Worm (Caenorhabditis elegans) whole organism, L1 larva: ENCODE measurements around the gene let-19.

Experiments
- C04F5.9 ChIP-seq: sonication (generic microtip); optimal IDR thresholded peaks from 2 replicates; lab custom pipeline; 2016; ENCODE audit warnings: missing genetic modification characterization, missing compliant biosample characterization
- C34B4.2 ChIP-seq: sonication (generic microtip); optimal IDR thresholded peaks from 2 replicates; lab custom pipeline; 2017; ENCODE audit warnings: mild to moderate bottlenecking, missing genetic modification characterization, missing compliant biosample characterization
- F16B12.6 ChIP-seq: fragments of 150-350 bp; optimal IDR thresholded peaks from 2 replicates; lab custom pipeline; 2014; ENCODE audit warnings: missing biosample characterization, missing genetic modification characterization
- aha-1 ChIP-seq: fragments of 150-350 bp; optimal IDR thresholded peaks from 2 replicates; lab custom pipeline; 2014; ENCODE audit warnings: missing biosample characterization, missing genetic modification characterization
- ceh-63 ChIP-seq: fragments of 200-800 bp; sonication (Bioruptor generic); optimal IDR thresholded peaks from 2 replicates; lab custom pipeline; 2018; ENCODE audit warnings: mild to moderate bottlenecking, missing genetic modification characterization, missing compliant biosample characterization
- ceh-82 ChIP-seq, 3 experiments: fragments of 150-350 bp in 1 of 3; sonication (generic microtip) in 2 of 3; optimal IDR thresholded peaks; 2 replicates each; lab custom pipeline; 2014 to 2017; ENCODE audit warnings: missing biosample characterization in 3 of 3, missing genetic modification characterization in 3 of 3
- ceh-90 ChIP-seq: sonication (generic microtip); optimal IDR thresholded peaks from 2 replicates; lab custom pipeline; 2016; ENCODE audit warnings: missing genetic modification characterization, missing compliant biosample characterization
- ces-1 ChIP-seq: fragments of 150-350 bp; optimal IDR thresholded peaks from 2 replicates; lab custom pipeline; 2014; ENCODE audit warnings: missing biosample characterization, missing genetic modification reagents, missing genetic modification characterization
- dpl-1 ChIP-seq, 3 experiments: fragments of 150-350 bp in 2 of 3; sonication (generic microtip) in 1 of 3; optimal IDR thresholded peaks; 2 replicates each; lab custom pipeline; 2014 to 2017; ENCODE audit warnings: missing biosample characterization in 3 of 3, missing genetic modification characterization in 3 of 3, missing genetic modification reagents in 3 of 3
- dsc-1 ChIP-seq: sonication (generic microtip); optimal IDR thresholded peaks from 2 replicates; lab custom pipeline; 2016; ENCODE audit warnings: mild to moderate bottlenecking, missing genetic modification characterization, missing compliant biosample characterization
- efl-1 ChIP-seq, 4 experiments: fragments of 150-350 bp; optimal IDR thresholded peaks in 3 of 4; peaks in 1 of 4; 1 replicate in 1 of 4; 2 replicates in 3 of 4; lab custom pipeline; 2014; ENCODE audit warnings: missing biosample characterization in 2 of 4, missing genetic modification characterization in 2 of 4, missing genetic modification reagents in 2 of 4
- egl-27 ChIP-seq, 2 experiments: fragments of 150-350 bp in 1 of 2; sonication (generic microtip); optimal IDR thresholded peaks; 3 replicates each; lab custom pipeline; 2017 to 2018; ENCODE audit warnings: missing biosample characterization in 2 of 2, missing genetic modification characterization in 2 of 2, missing genetic modification reagents in 2 of 2
- fkh-10 ChIP-seq: sonication (generic microtip); optimal IDR thresholded peaks from 2 replicates; lab custom pipeline; 2017; ENCODE audit warnings: missing biosample characterization, missing genetic modification reagents, missing genetic modification characterization
- fkh-4 ChIP-seq: sonication (generic microtip); optimal IDR thresholded peaks from 2 replicates; lab custom pipeline; 2016; ENCODE audit warnings: missing compliant biosample characterization, missing genetic modification characterization, borderline replicate concordance
- hlh-17 ChIP-seq: fragments of 200-800 bp; sonication (Bioruptor generic); optimal IDR thresholded peaks from 2 replicates; lab custom pipeline; 2018; ENCODE audit warnings: missing genetic modification characterization, mild to moderate bottlenecking, missing compliant biosample characterization, moderate library complexity, borderline replicate concordance
- irx-1 ChIP-seq: sonication (generic microtip); optimal IDR thresholded peaks from 2 replicates; lab custom pipeline; 2016; ENCODE audit warnings: missing genetic modification characterization, missing compliant biosample characterization
- jun-1 ChIP-seq: fragments of 150-350 bp; optimal IDR thresholded peaks from 2 replicates; lab custom pipeline; 2014; ENCODE audit warnings: missing biosample characterization, missing genetic modification reagents, missing genetic modification characterization
- lin-14 ChIP-seq: fragments of 200-800 bp; sonication (Bioruptor generic); optimal IDR thresholded peaks from 2 replicates; lab custom pipeline; 2018; ENCODE audit warnings: mild to moderate bottlenecking, missing genetic modification characterization, moderate library complexity, missing compliant biosample characterization
- lin-15B ChIP-seq: fragments of 150-350 bp; sonication (generic microtip); optimal IDR thresholded peaks from 3 replicates; lab custom pipeline; 2014; ENCODE audit warnings: missing biosample characterization, missing genetic modification characterization
- lin-35 ChIP-seq, 2 experiments: fragments of 150-350 bp; optimal IDR thresholded peaks; 2 replicates each; lab custom pipeline; 2014; ENCODE audit warnings: missing biosample characterization in 2 of 2, missing genetic modification characterization in 2 of 2, missing genetic modification reagents in 2 of 2
- lin-39 ChIP-seq: fragments of 150-350 bp; optimal IDR thresholded peaks from 2 replicates; lab custom pipeline; 2014; ENCODE audit warnings: missing biosample characterization, missing genetic modification reagents, missing genetic modification characterization
- lir-3 ChIP-seq: sonication (generic microtip); optimal IDR thresholded peaks from 2 replicates; lab custom pipeline; 2016; ENCODE audit warnings: mild to moderate bottlenecking, missing genetic modification characterization, moderate library complexity, missing compliant biosample characterization; ENCODE audit not compliant: poor library complexity
- lsy-2 ChIP-seq, 2 experiments: fragments of 150-350 bp; optimal IDR thresholded peaks; 2 replicates each; lab custom pipeline; 2014; ENCODE audit warnings: missing biosample characterization in 2 of 2, missing genetic modification characterization in 2 of 2
- mab-9 ChIP-seq: fragments of 200-800 bp; sonication (Bioruptor generic); IDR thresholded peaks from 2 replicates; pipeline ENCODE4 v1.3.6; 2022; ENCODE audit warnings: missing genetic modification reagents, missing genetic modification characterization, missing compliant biosample characterization
- mef-2 ChIP-seq: fragments of 150-350 bp; optimal IDR thresholded peaks from 2 replicates; lab custom pipeline; 2014; ENCODE audit warnings: missing biosample characterization, missing genetic modification characterization
- nhr-12 ChIP-seq: sonication (generic microtip); optimal IDR thresholded peaks from 2 replicates; lab custom pipeline; 2017; ENCODE audit warnings: missing biosample characterization, missing genetic modification characterization
- nhr-20 ChIP-seq: sonication (generic microtip); optimal IDR thresholded peaks from 2 replicates; lab custom pipeline; 2016; ENCODE audit warnings: mild to moderate bottlenecking, missing genetic modification characterization, missing compliant biosample characterization
- nhr-47 ChIP-seq: sonication (generic microtip); optimal IDR thresholded peaks from 2 replicates; lab custom pipeline; 2016; ENCODE audit warnings: mild to moderate bottlenecking, missing genetic modification characterization, moderate library complexity, missing compliant biosample characterization
- nhr-71 ChIP-seq: sonication (generic microtip); optimal IDR thresholded peaks from 2 replicates; lab custom pipeline; 2016; ENCODE audit warnings: mild to moderate bottlenecking, missing genetic modification characterization, moderate library complexity, missing compliant biosample characterization
- nhr-77 ChIP-seq: fragments of 150-350 bp; optimal IDR thresholded peaks from 2 replicates; lab custom pipeline; 2014; ENCODE audit warnings: missing biosample characterization, missing genetic modification characterization
- nhr-84 ChIP-seq: sonication (generic microtip); optimal IDR thresholded peaks from 2 replicates; lab custom pipeline; 2017; ENCODE audit warnings: missing biosample characterization, missing genetic modification characterization
- nhr-90 ChIP-seq: sonication (generic microtip); optimal IDR thresholded peaks from 2 replicates; lab custom pipeline; 2016; ENCODE audit warnings: mild to moderate bottlenecking, missing genetic modification characterization, missing compliant biosample characterization; ENCODE audit not compliant: poor library complexity
- pag-3 ChIP-seq: sonication (generic microtip); optimal IDR thresholded peaks from 2 replicates; lab custom pipeline; 2017; ENCODE audit warnings: missing genetic modification characterization, mild to moderate bottlenecking, missing compliant biosample characterization, antibody characterized with exemption, borderline replicate concordance; ENCODE audit not compliant: insufficient read depth
- rnt-1 ChIP-seq: sonication (generic microtip); optimal IDR thresholded peaks from 2 replicates; lab custom pipeline; 2016; ENCODE audit warnings: mild to moderate bottlenecking, missing genetic modification characterization, moderate library complexity, missing compliant biosample characterization
- snpc-4 ChIP-seq: fragments of 150-350 bp; optimal IDR thresholded peaks from 2 replicates; lab custom pipeline; 2014; ENCODE audit warnings: missing biosample characterization, missing genetic modification characterization
- snu-23 ChIP-seq: sonication (generic microtip); optimal IDR thresholded peaks from 2 replicates; lab custom pipeline; 2016; ENCODE audit warnings: missing genetic modification characterization, missing compliant biosample characterization
- sptf-1 ChIP-seq: fragments of 150-350 bp; optimal IDR thresholded peaks from 2 replicates; lab custom pipeline; 2014; ENCODE audit warnings: missing biosample characterization, missing genetic modification characterization
- swsn-7 ChIP-seq: sonication (generic microtip); optimal IDR thresholded peaks from 2 replicates; lab custom pipeline; 2016; ENCODE audit warnings: missing genetic modification characterization, missing compliant biosample characterization
- tbx-2 ChIP-seq: sonication (generic microtip); optimal IDR thresholded peaks from 2 replicates; lab custom pipeline; 2016; ENCODE audit warnings: missing genetic modification characterization, missing compliant biosample characterization
- tlp-1 ChIP-seq: fragments of 150-350 bp; optimal IDR thresholded peaks from 2 replicates; lab custom pipeline; 2014; ENCODE audit warnings: missing biosample characterization, missing genetic modification characterization
- xbp-1 ChIP-seq: sonication (generic microtip); optimal IDR thresholded peaks from 2 replicates; lab custom pipeline; 2016; ENCODE audit warnings: missing genetic modification characterization, missing compliant biosample characterization
- ztf-4 ChIP-seq: fragments of 150-350 bp; optimal IDR thresholded peaks from 2 replicates; lab custom pipeline; 2014; ENCODE audit warnings: missing biosample characterization, missing genetic modification characterization

Gene let-19

DNA sequence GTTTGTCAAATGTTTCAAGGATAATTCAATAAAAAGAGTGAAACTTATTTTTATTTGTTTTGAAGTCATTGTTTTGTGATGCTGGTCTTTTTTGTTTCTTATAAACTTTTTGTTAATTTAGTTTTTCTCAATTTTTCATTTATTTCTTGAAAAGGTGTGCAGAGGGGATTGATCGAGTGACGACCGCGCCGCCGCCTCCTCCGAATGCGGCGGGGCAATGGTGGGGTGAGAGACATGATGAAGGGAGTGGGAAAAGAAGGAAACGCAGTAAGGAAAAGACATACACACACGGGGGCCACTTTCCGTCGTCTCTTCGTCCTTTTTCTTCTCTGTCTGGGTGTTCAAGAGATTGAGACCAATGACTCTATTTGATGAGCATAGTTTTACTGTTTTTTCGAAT is 1.4 kb upstream of the let-19 start (continued):
- TF ChIP-seq snu-23 (GFP tag; lab: Kevin White, UChicago): peak; percentile 31
- no peak for TF ChIP-seq swsn-7 (tag; lab: Kevin White, UChicago)
- TF ChIP-seq nhr-20: peak; percentile 12

ce11 chrII:8776504-8776903 is 5.7 kb downstream of the let-19 start:
- TF ChIP-seq snpc-4 (tag; lab: Kevin White, UChicago): no peak
- TF ChIP-seq ceh-63: no peak
- no peak for TF ChIP-seq fkh-10 (GFP tag; lab: Kevin White, UChicago)
- no peak for TF ChIP-seq aha-1 (tag; lab: Kevin White, UChicago)
- no peak for TF ChIP-seq mef-2 (tag; lab: Kevin White, UChicago)
- TF ChIP-seq tlp-1: no peak
- TF ChIP-seq lir-3: no peak
- TF ChIP-seq tbx-2 (tag; lab: Kevin White, UChicago): no peak
- TF ChIP-seq nhr-77 (tag; lab: Kevin White, UChicago): no peak
- no peak for TF ChIP-seq ztf-4 (tag; lab: Kevin White, UChicago)
- no peak for TF ChIP-seq pag-3 (tag; lab: Kevin White, UChicago)
- no peak for TF ChIP-seq ces-1 (GFP tag; lab: Kevin White, UChicago)
- no peak for TF ChIP-seq nhr-20
- no peak for TF ChIP-seq nhr-12 (tag; lab: Kevin White, UChicago)
- no peak for TF ChIP-seq fkh-4 (tag; lab: Kevin White, UChicago)
- no peak for TF ChIP-seq nhr-47 (tag; lab: Kevin White, UChicago)
- no peak for TF ChIP-seq lin-39 (tag; lab: Kevin White, UChicago)
- TF ChIP-seq snu-23 (GFP tag; lab: Kevin White, UChicago): no peak
- TF ChIP-seq dsc-1 (tag; lab: Kevin White, UChicago): no peak
- TF ChIP-seq, all 84 proteins: peak for 0

DNA sequence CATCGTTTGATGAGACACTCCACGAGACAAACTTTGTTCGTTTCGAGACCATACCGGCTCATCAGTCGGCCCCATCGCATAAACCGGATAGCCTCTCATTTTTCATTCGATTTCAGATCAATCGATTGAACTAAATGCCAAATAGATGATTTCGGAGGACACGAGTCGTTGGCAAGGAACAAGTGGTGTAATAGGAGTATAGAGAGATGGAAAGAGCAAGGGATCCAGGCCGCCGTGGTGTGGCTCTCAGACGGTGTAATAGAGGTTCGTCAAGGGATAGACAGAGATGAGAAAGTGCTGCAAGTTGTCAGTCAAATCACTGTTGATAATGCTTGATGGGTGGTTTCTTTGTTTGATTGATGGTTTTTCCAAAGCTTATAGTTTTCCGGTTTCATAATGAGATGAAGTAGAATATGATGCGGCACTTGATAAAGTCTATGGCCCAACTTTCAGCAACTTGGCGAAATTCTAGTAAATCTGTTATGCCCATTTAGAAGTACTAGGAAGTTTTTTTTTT is 12.7 kb downstream of the let-19 start, which contains the start of gene sgn-1:
sgn-1 (minus strand) TSS at position 220 of the 517 bp plus-strand sequence.
- TF ChIP-seq lin-35 (GFP tag; optimal IDR thresholded peaks at IDR 0.05; lab: Kevin White, UChicago): no peak
- peak; percentile 17 for TF ChIP-seq pag-3 (tag; lab: Kevin White, UChicago)
- no peak for TF ChIP-seq mab-9
- TF ChIP-seq dsc-1 (tag; lab: Kevin White, UChicago): peak; percentile 24
- no peak for TF ChIP-seq swsn-7 (tag; lab: Kevin White, UChicago)
- no peak for TF ChIP-seq ceh-90
- no peak for TF ChIP-seq hlh-17 (GFP tag; lab: Kevin White, UChicago)
- TF ChIP-seq snu-23 (GFP tag; lab: Kevin White, UChicago): no peak
- TF ChIP-seq ceh-63: no peak
- TF ChIP-seq nhr-20: no peak
- TF ChIP-seq lin-14 (GFP tag; lab: Kevin White, UChicago): peak; percentile 39
- peak; percentile 14 for TF ChIP-seq nhr-71 (tag; lab: Kevin White, UChicago)
- TF ChIP-seq sptf-1 (tag; lab: Kevin White, UChicago): no peak
- peak; percentile 58 for TF ChIP-seq rnt-1 (tag; lab: Kevin White, UChicago)
- no peak for TF ChIP-seq dpl-1 (GFP tag; optimal IDR thresholded peaks at IDR 0.05; lab: Kevin White, UChicago)
- no peak for TF ChIP-seq nhr-84 (tag; lab: Kevin White, UChicago)

- peak; percentile 3 for TF ChIP-seq xbp-1 (tag; lab: Kevin White, UChicago)
- TF ChIP-seq lsy-2 (tag; optimal IDR thresholded peaks at IDR 0.05; lab: Kevin White, UChicago): peak; percentile 9 to 54
- TF ChIP-seq lin-15B: no peak
- peak in 1 of 3 experiments; percentile 41 for TF ChIP-seq ceh-82 (tag; optimal IDR thresholded peaks at IDR 0.05; lab: Kevin White, UChicago)
- TF ChIP-seq lin-14 (GFP tag; lab: Kevin White, UChicago): peak; percentile 62
- no peak for TF ChIP-seq egl-27 (tag; optimal IDR thresholded peaks at IDR 0.05; lab: Kevin White, UChicago)
- peak in 1 of 3 experiments; percentile 26 for TF ChIP-seq dpl-1 (GFP tag; optimal IDR thresholded peaks at IDR 0.05; lab: Kevin White, UChicago)
- TF ChIP-seq C34B4.2 (tag; lab: Kevin White, UChicago): no peak
- TF ChIP-seq F16B12.6 (tag; lab: Kevin White, UChicago): peak; percentile 5
- TF ChIP-seq fkh-10 (GFP tag; lab: Kevin White, UChicago): no peak
- TF ChIP-seq nhr-47 (tag; lab: Kevin White, UChicago): peak; percentile 27
- no peak for TF ChIP-seq nhr-20
- peak; percentile 78 for TF ChIP-seq fkh-4 (tag; lab: Kevin White, UChicago)
- TF ChIP-seq ztf-4 (tag; lab: Kevin White, UChicago): no peak
- TF ChIP-seq nhr-90: peak; percentile 19
- TF ChIP-seq irx-1 (tag; lab: Kevin White, UChicago): no peak
- TF ChIP-seq C04F5.9 (tag; lab: Kevin White, UChicago): no peak
- no peak for TF ChIP-seq lin-39 (tag; lab: Kevin White, UChicago)
- TF ChIP-seq aha-1 (tag; lab: Kevin White, UChicago): no peak
- TF ChIP-seq jun-1 (tag; lab: Kevin White, UChicago): peak; percentile 30
- TF ChIP-seq efl-1 (optimal IDR thresholded peaks at IDR 0.05; lab: Kevin White, UChicago): peak; percentile 28 to 57
- no peak for TF ChIP-seq efl-1 (GFP tag; optimal IDR thresholded peaks at IDR 0.05 in 1 of 2; lab: Kevin White, UChicago)
Measured at ce11 chrII:8784235-8784928, 13.6 kb downstream of the let-19 start.
